Fruit fly (Drosophila melanogaster) whole organism, prepupa: ENCODE measurements around the gene CG13272.

Source experiments
- Blimp-1 ChIP-seq: fragments of 200-800 bp; sonication (Bioruptor generic); optimal IDR thresholded peaks from 3 replicates; lab custom pipeline; 2017; ENCODE audit warnings: missing biosample characterization, missing genetic modification characterization, mild to moderate bottlenecking, moderate library complexity, missing genetic modification reagents
- CG10669 ChIP-seq: fragments of 200-800 bp; sonication (Bioruptor generic); optimal IDR thresholded peaks from 3 replicates; lab custom pipeline; 2018; ENCODE audit warnings: missing biosample characterization, mild to moderate bottlenecking, missing genetic modification characterization, moderate library complexity
- CG11762 ChIP-seq: fragments of 200-800 bp; sonication (Bioruptor generic); optimal IDR thresholded peaks from 3 replicates; lab custom pipeline; 2016; ENCODE audit warnings: missing biosample characterization, missing genetic modification characterization; ENCODE audit not compliant: insufficient read depth
- CG11902 ChIP-seq: fragments of 200-800 bp; sonication (Bioruptor generic); optimal IDR thresholded peaks from 3 replicates; lab custom pipeline; 2016; ENCODE audit warnings: missing biosample characterization, missing genetic modification characterization
- CG15336 ChIP-seq: fragments of 200-800 bp; sonication (Bioruptor generic); IDR thresholded peaks from 2 replicates; pipeline ENCODE4 v1.3.6; 2022; ENCODE audit warnings: missing biosample characterization, missing genetic modification characterization
- CG16779 ChIP-seq: fragments of 200-800 bp; sonication (Bioruptor generic); optimal IDR thresholded peaks from 3 replicates; lab custom pipeline; 2017; ENCODE audit warnings: missing biosample characterization, mild to moderate bottlenecking, missing genetic modification characterization
- CG3919 ChIP-seq: fragments of 200-800 bp; sonication (Bioruptor generic); optimal IDR thresholded peaks from 3 replicates; lab custom pipeline; 2016; ENCODE audit warnings: missing biosample characterization, missing genetic modification characterization
- CG4318 ChIP-seq: fragments of 200-800 bp; sonication (Bioruptor generic); optimal IDR thresholded peaks from 3 replicates; lab custom pipeline; 2017; ENCODE audit warnings: missing biosample characterization, mild to moderate bottlenecking, missing genetic modification characterization
- CG6163 ChIP-seq: fragments of 200-800 bp; sonication (Bioruptor generic); IDR thresholded peaks from 3 replicates; pipeline ENCODE4 v1.3.6; 2022; ENCODE audit warnings: missing biosample characterization, missing genetic modification characterization
- CG6276 ChIP-seq: fragments of 200-800 bp; sonication (Bioruptor generic); optimal IDR thresholded peaks from 2 replicates; lab custom pipeline; 2017; ENCODE audit warnings: missing biosample characterization, mild to moderate bottlenecking, missing genetic modification characterization
- CG6792 ChIP-seq: fragments of 200-800 bp; sonication (Bioruptor generic); optimal IDR thresholded peaks from 3 replicates; lab custom pipeline; 2016; ENCODE audit warnings: missing biosample characterization, missing genetic modification characterization
- CG6808 ChIP-seq: fragments of 200-800 bp; sonication (Bioruptor generic); optimal IDR thresholded peaks from 3 replicates; lab custom pipeline; 2017; ENCODE audit warnings: missing biosample characterization, missing genetic modification characterization, mild to moderate bottlenecking, moderate library complexity, missing genetic modification reagents
- CG8119 ChIP-seq: fragments of 200-800 bp; sonication (Bioruptor generic); IDR thresholded peaks from 3 replicates; pipeline ENCODE4 v1.3.6; 2022; ENCODE audit warnings: missing biosample characterization, missing genetic modification characterization
- CG9139 ChIP-seq: fragments of 200-800 bp; sonication (Bioruptor generic); optimal IDR thresholded peaks from 3 replicates; lab custom pipeline; 2017; ENCODE audit warnings: missing biosample characterization, mild to moderate bottlenecking, missing genetic modification characterization
- Eip78C ChIP-seq: fragments of 200-800 bp; sonication (Bioruptor generic); peaks from one replicate; lab custom pipeline; 2016; ENCODE audit warnings: missing biosample characterization, missing genetic modification characterization
- Eip93F ChIP-seq: fragments of 200-800 bp; sonication (Bioruptor generic); optimal IDR thresholded peaks from 2 replicates; lab custom pipeline; 2016; ENCODE audit warnings: missing biosample characterization, mild to moderate bottlenecking, missing genetic modification characterization
- Gug ChIP-seq: fragments of 200-800 bp; sonication (Bioruptor generic); IDR thresholded peaks from 2 replicates; pipeline ENCODE4 v1.3.6; 2022; ENCODE audit warnings: missing biosample characterization, missing genetic modification characterization
- Hr38 ChIP-seq: sonication (Bioruptor generic); optimal IDR thresholded peaks from 2 replicates; lab custom pipeline; 2016; ENCODE audit warnings: missing biosample characterization, missing genetic modification characterization
- Hr4 ChIP-seq: fragments of 200-800 bp; sonication (Bioruptor generic); optimal IDR thresholded peaks from 3 replicates; lab custom pipeline; 2016; ENCODE audit warnings: missing biosample characterization, missing genetic modification characterization
- OdsH ChIP-seq: fragments of 200-800 bp; sonication (Bioruptor generic); optimal IDR thresholded peaks from 3 replicates; lab custom pipeline; 2016; ENCODE audit warnings: missing biosample characterization, missing genetic modification characterization
- Sox102F ChIP-seq: fragments of 200-800 bp; sonication (Bioruptor generic); optimal IDR thresholded peaks from 2 replicates; lab custom pipeline; 2016; ENCODE audit warnings: missing biosample characterization, mild to moderate bottlenecking, missing genetic modification characterization
- acj6 ChIP-seq: fragments of 200-800 bp; sonication (Bioruptor generic); optimal IDR thresholded peaks from 3 replicates; lab custom pipeline; 2016; ENCODE audit warnings: missing biosample characterization, missing genetic modification characterization
- cyc ChIP-seq: fragments of 200-800 bp; sonication (Bioruptor generic); optimal IDR thresholded peaks from 3 replicates; lab custom pipeline; 2016; ENCODE audit warnings: missing biosample characterization, missing genetic modification characterization
- eg ChIP-seq: fragments of 200-800 bp; sonication (Bioruptor generic); IDR thresholded peaks from 3 replicates; pipeline ENCODE4 v1.3.6; 2022; ENCODE audit warnings: missing biosample characterization, missing genetic modification characterization
- net ChIP-seq: fragments of 200-800 bp; sonication (Bioruptor generic); optimal IDR thresholded peaks from 3 replicates; lab custom pipeline; 2016; ENCODE audit warnings: missing biosample characterization, missing genetic modification characterization
- pdm3 ChIP-seq: fragments of 200-800 bp; sonication (Bioruptor generic); optimal IDR thresholded peaks from 3 replicates; lab custom pipeline; 2016; ENCODE audit warnings: missing biosample characterization, missing genetic modification characterization
- spab ChIP-seq: fragments of 200-800 bp; sonication (Bioruptor generic); optimal IDR thresholded peaks from 2 replicates; lab custom pipeline; 2017; ENCODE audit warnings: missing biosample characterization, mild to moderate bottlenecking, missing genetic modification characterization, missing genetic modification reagents
- ss ChIP-seq, 2 experiments: fragments of 200-800 bp; sonication (Bioruptor generic); optimal IDR thresholded peaks; 2 replicates in 1 of 2; 3 replicates in 1 of 2; lab custom pipeline; 2017 to 2018; ENCODE audit warnings: mild to moderate bottlenecking in 2 of 2, missing biosample characterization in 2 of 2, missing genetic modification characterization in 2 of 2, moderate library complexity in 1 of 2
- svp ChIP-seq: fragments of 200-800 bp; sonication (Bioruptor generic); peaks from one replicate; lab custom pipeline; 2016; ENCODE audit warnings: missing biosample characterization, missing genetic modification characterization
- vri ChIP-seq: fragments of 200-800 bp; sonication (Bioruptor generic); optimal IDR thresholded peaks from 3 replicates; lab custom pipeline; 2016; ENCODE audit warnings: missing biosample characterization, mild to moderate bottlenecking, missing genetic modification characterization

Gene CG13272

dm6 chr2L:16804376-16804934, at the start of gene CG13272 (continued):
- TF ChIP-seq Eip78C (GFP tag; lab: Kevin White, UChicago) (peak; percentile 63), CG11762 (no peak)

dm6 chr2L:16760504-16761417, 43.9 kb upstream of the CG13272 start, which contains the start of gene ppk17:
ppk17 (minus strand) TSS chr2L:16760554.
- TF ChIP-seq CG15336, result peak; percentile 58
- no peak for TF ChIP-seq CG16779 (tag; lab: Kevin White, UChicago)
- no peak for TF ChIP-seq CG11762
- TF ChIP-seq Hr4 (GFP tag; lab: Kevin White, UChicago), result no peak
- TF ChIP-seq CG6808, result no peak
- peak; percentile 75; the same call in 2 of the 3 replicates for TF ChIP-seq eg (GFP tag; lab: Robert Waterston, UW)
- 0 out of 2 replicates have a peak, but pooled peaks have one; percentile 19 for TF ChIP-seq Gug
- peak; percentile 56 for TF ChIP-seq CG6276 (GFP tag; lab: Kevin White, UChicago)
- TF ChIP-seq CG6163, result peak; percentile 48; the same call in 1 of the 3 replicates
- TF ChIP-seq CG8119 (GFP tag; lab: Robert Waterston, UW), result peak; percentile 55
- TF ChIP-seq, all 60 proteins: peak for 6

DNA sequence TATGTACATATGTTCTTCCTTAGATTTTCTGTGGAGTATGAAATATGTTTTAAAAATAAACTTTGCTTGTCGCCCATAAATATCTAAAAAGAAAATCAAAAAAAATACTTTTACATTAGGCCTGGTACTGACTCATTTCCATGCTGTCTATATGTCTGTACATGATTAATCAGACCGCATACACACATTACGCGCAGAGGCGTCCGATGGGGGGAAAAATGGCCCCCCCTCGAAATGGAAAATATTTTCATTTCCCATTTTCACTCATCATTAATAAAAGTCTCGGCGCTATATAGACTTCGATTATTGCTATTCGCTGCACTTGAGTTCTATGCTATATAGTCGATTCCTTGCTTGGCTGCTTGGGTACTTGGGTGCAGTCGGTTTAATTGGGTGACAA, 42.8 kb upstream of the CG13272 start:
- TF ChIP-seq eg (GFP tag; lab: Robert Waterston, UW) (0 out of 3 replicates have a peak, but pooled peaks have one; percentile 12), svp (peak; percentile 49), Eip78C (GFP tag; lab: Kevin White, UChicago) (no peak), net (GFP tag; lab: Kevin White, UChicago) (no peak), cyc (GFP tag; lab: Kevin White, UChicago) (no peak), vri (GFP tag; lab: Kevin White, UChicago) (no peak)
- TF ChIP-seq, all 60 proteins: peak for 2

- TF ChIP-seq Hr4 (GFP tag; lab: Kevin White, UChicago) (no peak), Hr38 (no peak), svp (no peak), ss (GFP tag; optimal IDR thresholded peaks at IDR 0.05; lab: Kevin White, UChicago) (no peak), CG9139 (no peak), CG10669 (GFP tag; lab: Kevin White, UChicago) (no peak), CG4318 (GFP tag; lab: Kevin White, UChicago) (no peak), Blimp-1 (GFP tag; lab: Kevin White, UChicago) (no peak), CG11902 (no peak), Sox102F (GFP tag; lab: Kevin White, UChicago) (no peak), spab (no peak), pdm3 (no peak)
Observed at dm6 chr2L:16764480-16764879, 40.2 kb upstream of the CG13272 start.

dm6 chr2L:16766070-16766752, 38.5 kb upstream of the CG13272 start, which contains the start of gene Mhc:
Mhc (plus strand) TSS chr2L:16766566.
- TF ChIP-seq Blimp-1 (GFP tag; lab: Kevin White, UChicago), result no peak
- no peak for TF ChIP-seq acj6 (GFP tag; lab: Kevin White, UChicago)
- TF ChIP-seq CG6792, result no peak
- no peak for TF ChIP-seq CG3919 (GFP tag; lab: Kevin White, UChicago)
- no peak for TF ChIP-seq Eip93F
- TF ChIP-seq CG15336, result no peak
- no peak for TF ChIP-seq OdsH (GFP tag; lab: Kevin White, UChicago)
